Worm (Caenorhabditis elegans) whole organism, L1 larva: ENCODE data around the gene K03B4.6.

Experiments
- ceh-82 ChIP-seq, 3 experiments: fragments of 150-350 bp in 1 of 3; sonication (generic microtip) in 2 of 3; optimal IDR thresholded peaks; 2 replicates each; lab custom pipeline; 2014 to 2017; ENCODE audit warnings: missing biosample characterization in 3 of 3, missing genetic modification characterization in 3 of 3
- jun-1 ChIP-seq: fragments of 150-350 bp; optimal IDR thresholded peaks from 2 replicates; lab custom pipeline; 2014; ENCODE audit warnings: missing biosample characterization, missing genetic modification reagents, missing genetic modification characterization
- lin-15B ChIP-seq: fragments of 150-350 bp; sonication (generic microtip); optimal IDR thresholded peaks from 3 replicates; lab custom pipeline; 2014; ENCODE audit warnings: missing biosample characterization, missing genetic modification characterization
- lir-3 ChIP-seq: sonication (generic microtip); optimal IDR thresholded peaks from 2 replicates; lab custom pipeline; 2016; ENCODE audit warnings: mild to moderate bottlenecking, missing genetic modification characterization, moderate library complexity, missing compliant biosample characterization; ENCODE audit not compliant: poor library complexity
- nhr-28 ChIP-seq: fragments of 150-350 bp; optimal IDR thresholded peaks from 2 replicates; lab custom pipeline; 2014; ENCODE audit warnings: missing biosample characterization, missing genetic modification characterization
- nhr-76 ChIP-seq: sonication (generic microtip); optimal IDR thresholded peaks from 2 replicates; lab custom pipeline; 2017; ENCODE audit warnings: missing biosample characterization, missing genetic modification characterization
- tbx-2 ChIP-seq: sonication (generic microtip); optimal IDR thresholded peaks from 2 replicates; lab custom pipeline; 2016; ENCODE audit warnings: missing genetic modification characterization, missing compliant biosample characterization

DNA sequence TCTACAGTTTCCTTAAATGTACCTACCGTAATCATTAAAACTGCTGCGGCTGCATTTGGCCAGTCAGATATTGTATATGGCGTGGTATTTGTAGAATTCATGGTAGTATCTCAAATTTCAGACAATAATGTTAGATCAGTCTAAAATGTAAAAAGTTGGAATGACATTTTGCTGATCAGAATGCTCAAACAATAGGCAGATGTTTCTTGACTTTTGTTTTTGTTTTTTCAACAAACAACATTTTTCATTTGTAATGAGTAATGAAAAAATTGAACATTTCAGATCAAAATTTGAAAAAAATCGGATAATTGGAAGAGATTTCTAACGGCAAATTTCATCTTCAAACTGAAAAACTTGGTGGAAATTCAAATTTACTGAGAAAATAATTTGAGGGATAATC is 7.4 kb downstream of the K03B4.6 start, which contains the start of gene srx-77:
- TF ChIP-seq nhr-28 (tag; lab: Kevin White, UChicago) (no peak), lin-15B (tag; lab: Kevin White, UChicago) (no peak), tbx-2 (tag; lab: Kevin White, UChicago) (no peak), nhr-76 (tag; lab: Kevin White, UChicago) (no peak), lir-3 (tag; lab: Kevin White, UChicago) (no peak), ceh-82 (tag; optimal IDR thresholded peaks at IDR 0.05; lab: Kevin White, UChicago) (no peak), jun-1 (tag; lab: Kevin White, UChicago) (no peak)
